Fruit fly (Drosophila melanogaster) whole organism, embryonic: ENCODE data around the gene Polr1C.

ENCODE experiments used
- Atf3 ChIP-seq: fragments of 200-800 bp; sonication (Bioruptor generic); optimal IDR thresholded peaks from 3 replicates; lab custom pipeline; 2016; ENCODE audit warnings: missing biosample characterization, missing genetic modification characterization
- CG1024 ChIP-seq: fragments of 200-800 bp; sonication (Bioruptor generic); IDR thresholded peaks from 2 replicates; pipeline ENCODE4 v1.3.6; 2022; ENCODE audit warnings: missing biosample characterization, missing genetic modification characterization
- CG10654 ChIP-seq: fragments of 200-800 bp; sonication (Bioruptor generic); optimal IDR thresholded peaks from 2 replicates; lab custom pipeline; 2016; ENCODE audit warnings: missing biosample characterization, missing genetic modification characterization
- CG11560 ChIP-seq: fragments of 200-800 bp; sonication (Bioruptor generic); IDR thresholded peaks from 3 replicates; pipeline ENCODE4 v1.3.6; 2022; ENCODE audit warnings: missing biosample characterization, missing genetic modification characterization
- CG12071 ChIP-seq: fragments of 200-800 bp; sonication (Bioruptor generic); optimal IDR thresholded peaks from 3 replicates; lab custom pipeline; 2018; ENCODE audit warnings: missing biosample characterization, mild to moderate bottlenecking, missing genetic modification characterization
- CG12942 ChIP-seq: fragments of 200-800 bp; sonication (Bioruptor generic); optimal IDR thresholded peaks from 3 replicates; lab custom pipeline; 2016; ENCODE audit warnings: missing biosample characterization, missing genetic modification characterization
- CG13624 ChIP-seq: fragments of 200-800 bp; sonication (Bioruptor generic); optimal IDR thresholded peaks from 2 replicates; lab custom pipeline; 2016; ENCODE audit warnings: missing biosample characterization, missing genetic modification characterization
- CG14441 ChIP-seq: fragments of 200-800 bp; sonication (Bioruptor generic); IDR thresholded peaks from 2 replicates; pipeline ENCODE4 v1.3.6; 2022; ENCODE audit warnings: missing biosample characterization, missing genetic modification characterization
- CG15073 ChIP-seq: fragments of 200-800 bp; sonication (Bioruptor generic); optimal IDR thresholded peaks from 2 replicates; lab custom pipeline; 2016; ENCODE audit warnings: missing biosample characterization, missing genetic modification characterization
- CG1529 ChIP-seq: fragments of 200-800 bp; sonication (Bioruptor generic); optimal IDR thresholded peaks from 3 replicates; lab custom pipeline; 2018; ENCODE audit warnings: missing biosample characterization, missing genetic modification characterization
- CG15696 ChIP-seq: fragments of 200-800 bp; sonication (Bioruptor generic); optimal IDR thresholded peaks from 2 replicates; lab custom pipeline; 2019; ENCODE audit warnings: missing biosample characterization, mild to moderate bottlenecking, missing genetic modification characterization, moderate library complexity
- CG1602 ChIP-seq: fragments of 200-800 bp; sonication (Bioruptor generic); optimal IDR thresholded peaks from 3 replicates; lab custom pipeline; 2016; ENCODE audit warnings: missing biosample characterization, missing genetic modification characterization
- CG16779 ChIP-seq: fragments of 200-800 bp; sonication (Bioruptor generic); IDR thresholded peaks from 2 replicates; pipeline ENCODE4 v1.3.6; 2022; ENCODE audit warnings: missing biosample characterization, missing genetic modification characterization
- CG17385 ChIP-seq: fragments of 200-800 bp; sonication (Bioruptor generic); optimal IDR thresholded peaks from 3 replicates; lab custom pipeline; 2018; ENCODE audit warnings: missing biosample characterization, mild to moderate bottlenecking, missing genetic modification characterization
- CG17829 ChIP-seq: fragments of 200-800 bp; optimal IDR thresholded peaks from 2 replicates; lab custom pipeline; 2019; ENCODE audit warnings: missing biosample characterization, mild to moderate bottlenecking, missing genetic modification characterization, moderate library complexity
- CG1792 ChIP-seq: fragments of 200-800 bp; sonication (Bioruptor generic); optimal IDR thresholded peaks from 2 replicates; lab custom pipeline; 2016; ENCODE audit warnings: missing biosample characterization, missing genetic modification characterization
- CG18476 ChIP-seq: fragments of 200-800 bp; sonication (Bioruptor generic); optimal IDR thresholded peaks from 2 replicates; lab custom pipeline; 2016; ENCODE audit warnings: missing biosample characterization, mild to moderate bottlenecking, missing genetic modification characterization
- CG2875 ChIP-seq: fragments of 200-800 bp; sonication (Bioruptor generic); optimal IDR thresholded peaks from 2 replicates; lab custom pipeline; 2017; ENCODE audit warnings: missing biosample characterization, mild to moderate bottlenecking, missing genetic modification characterization, missing genetic modification reagents
- CG2889 ChIP-seq: fragments of 200-800 bp; sonication (Bioruptor generic); IDR thresholded peaks from 3 replicates; pipeline ENCODE4 v1.3.6; 2022; ENCODE audit warnings: missing biosample characterization, missing genetic modification characterization
- CG30431 ChIP-seq: fragments of 200-800 bp; sonication (Bioruptor generic); optimal IDR thresholded peaks from 2 replicates; lab custom pipeline; 2017; ENCODE audit warnings: missing biosample characterization, missing genetic modification characterization
- CG31441 ChIP-seq: fragments of 200-800 bp; sonication (Bioruptor generic); IDR thresholded peaks from 2 replicates; pipeline ENCODE4 v1.3.6; 2022; ENCODE audit warnings: missing biosample characterization, missing genetic modification characterization
- CG6254 ChIP-seq: fragments of 200-800 bp; sonication (Bioruptor generic); optimal IDR thresholded peaks from 3 replicates; lab custom pipeline; 2017; ENCODE audit warnings: mild to moderate bottlenecking, missing biosample characterization, missing genetic modification reagents, missing genetic modification characterization
- CG6791 ChIP-seq: fragments of 200-800 bp; sonication (Bioruptor generic); IDR thresholded peaks from 3 replicates; pipeline ENCODE4 v1.3.6; 2022; ENCODE audit warnings: missing biosample characterization, missing genetic modification characterization; ENCODE audit not compliant: partially characterized antibody
- CG7987 ChIP-seq: fragments of 200-800 bp; sonication (Bioruptor generic); optimal IDR thresholded peaks from 2 replicates; lab custom pipeline; 2018; ENCODE audit warnings: missing biosample characterization, mild to moderate bottlenecking, missing genetic modification characterization, moderate library complexity
- CoRest ChIP-seq: fragments of 200-800 bp; sonication (Bioruptor generic); optimal IDR thresholded peaks from 3 replicates; lab custom pipeline; 2018; ENCODE audit warnings: missing biosample characterization, mild to moderate bottlenecking, missing genetic modification characterization, moderate library complexity
- Ets97D ChIP-seq: fragments of 200-800 bp; sonication (Bioruptor generic); optimal IDR thresholded peaks from 3 replicates; lab custom pipeline; 2016; ENCODE audit warnings: missing biosample characterization, missing genetic modification characterization
- Gug ChIP-seq: fragments of 200-800 bp; sonication (Bioruptor generic); IDR thresholded peaks from 4 replicates; pipeline ENCODE4 v1.3.6; 2022; ENCODE audit warnings: missing biosample characterization, missing genetic modification characterization
- HmgD ChIP-seq: fragments of 200-800 bp; sonication (Bioruptor generic); optimal IDR thresholded peaks from 3 replicates; lab custom pipeline; 2016; ENCODE audit warnings: missing biosample characterization, missing genetic modification characterization
- Kr ChIP-seq: fragments of 200-800 bp; sonication (Bioruptor generic); optimal IDR thresholded peaks from 2 replicates; lab custom pipeline; 2017; ENCODE audit warnings: missing biosample characterization, mild to moderate bottlenecking, missing genetic modification characterization
- NfI ChIP-seq: fragments of 200-800 bp; sonication (Bioruptor generic); optimal IDR thresholded peaks from 3 replicates; lab custom pipeline; 2018; ENCODE audit warnings: missing biosample characterization, mild to moderate bottlenecking, missing genetic modification characterization, moderate library complexity
- Oli ChIP-seq: fragments of 200-800 bp; sonication (Bioruptor generic); optimal IDR thresholded peaks from 2 replicates; lab custom pipeline; 2018; ENCODE audit warnings: missing biosample characterization, mild to moderate bottlenecking, missing genetic modification characterization, moderate library complexity
- Sin3A ChIP-seq: fragments of >200 bp; optimal IDR thresholded peaks from 2 replicates; lab custom pipeline; 2018
- Stat92E ChIP-seq, 3 experiments: fragments of >200 bp in 2 of 3; fragments of 200-800 bp in 1 of 3; sonication (Bioruptor generic) in 1 of 3; optimal IDR thresholded peaks; 2 replicates each; lab custom pipeline; 2017 to 2019; ENCODE audit warnings: missing biosample characterization in 3 of 3, missing genetic modification characterization in 3 of 3, mild to moderate bottlenecking in 1 of 3, moderate library complexity in 1 of 3
- Trl ChIP-seq, 3 experiments: fragments of >200 bp in 2 of 3; fragments of 200-800 bp in 1 of 3; sonication (Bioruptor generic) in 1 of 3; optimal IDR thresholded peaks; 2 replicates in 1 of 3; 3 replicates in 2 of 3; lab custom pipeline; 2016 to 2017; ENCODE audit warnings: missing biosample characterization in 1 of 3, missing genetic modification characterization in 1 of 3
- bab2 ChIP-seq: fragments of 200-800 bp; sonication (Bioruptor generic); optimal IDR thresholded peaks from 2 replicates; lab custom pipeline; 2016; ENCODE audit warnings: missing biosample characterization, missing genetic modification characterization
- eyg ChIP-seq: fragments of 200-800 bp; sonication (Bioruptor generic); optimal IDR thresholded peaks from 3 replicates; lab custom pipeline; 2016; ENCODE audit warnings: missing biosample characterization, missing genetic modification characterization
- gfzf ChIP-seq: fragments of 200-800 bp; sonication (Bioruptor generic); optimal IDR thresholded peaks from 2 replicates; lab custom pipeline; 2016; ENCODE audit warnings: missing biosample characterization, mild to moderate bottlenecking, missing genetic modification characterization, moderate library complexity
- grau ChIP-seq: fragments of 200-800 bp; optimal IDR thresholded peaks from 3 replicates; lab custom pipeline; 2019; ENCODE audit warnings: missing biosample characterization, mild to moderate bottlenecking, missing genetic modification characterization, moderate library complexity
- gt ChIP-seq: fragments of 200-800 bp; sonication (Bioruptor generic); IDR thresholded peaks from 2 replicates; pipeline ENCODE4 v1.3.6; 2022; ENCODE audit warnings: missing biosample characterization, missing genetic modification characterization
- h ChIP-seq: fragments of >200 bp; optimal IDR thresholded peaks from 2 replicates; lab custom pipeline; 2017
- jing ChIP-seq: fragments of 200-800 bp; sonication (Bioruptor generic); optimal IDR thresholded peaks from 2 replicates; lab custom pipeline; 2018; ENCODE audit warnings: missing biosample characterization, mild to moderate bottlenecking, missing genetic modification characterization
- klu ChIP-seq: fragments of 200-800 bp; sonication (Bioruptor generic); IDR thresholded peaks from 2 replicates; pipeline ENCODE4 v1.3.6; 2022; ENCODE audit warnings: missing biosample characterization, missing genetic modification characterization
- nom ChIP-seq: fragments of 200-800 bp; sonication (Bioruptor generic); optimal IDR thresholded peaks from 2 replicates; lab custom pipeline; 2017; ENCODE audit warnings: missing biosample characterization, missing genetic modification characterization, mild to moderate bottlenecking, moderate library complexity, missing genetic modification reagents
- org-1 ChIP-seq: fragments of 200-800 bp; sonication (Bioruptor generic); optimal IDR thresholded peaks from 2 replicates; lab custom pipeline; 2017; ENCODE audit warnings: missing biosample characterization, missing genetic modification characterization
- otp ChIP-seq: fragments of 200-800 bp; sonication (Bioruptor generic); IDR thresholded peaks from 3 replicates; pipeline ENCODE4, ENCODE4 v1.3.6; 2022; ENCODE audit warnings: missing biosample characterization, missing genetic modification characterization
- phol ChIP-seq: fragments of 200-800 bp; sonication (Bioruptor generic); optimal IDR thresholded peaks from 3 replicates; lab custom pipeline; 2018; ENCODE audit warnings: missing biosample characterization, mild to moderate bottlenecking, missing genetic modification characterization, moderate library complexity
- psq ChIP-seq: fragments of 200-800 bp; sonication (Bioruptor generic); optimal IDR thresholded peaks from 2 replicates; lab custom pipeline; 2017; ENCODE audit warnings: missing biosample characterization, missing genetic modification characterization
- sens ChIP-seq: fragments of 200-800 bp; sonication (Bioruptor generic); peaks from one replicate; lab custom pipeline; 2016; ENCODE audit warnings: missing biosample characterization, missing genetic modification characterization
- slbo ChIP-seq: fragments of 200-800 bp; sonication (Bioruptor generic); IDR thresholded peaks from 2 replicates; pipeline ENCODE4 v1.3.6; 2022; ENCODE audit warnings: missing biosample characterization, missing genetic modification characterization
- tgo ChIP-seq: fragments of 200-800 bp; sonication (Bioruptor generic); IDR thresholded peaks from 3 replicates; pipeline ENCODE4 v1.3.6; 2022; ENCODE audit warnings: missing biosample characterization, missing genetic modification characterization
- zen2 ChIP-seq: fragments of 200-800 bp; sonication (Bioruptor generic); IDR thresholded peaks from 3 replicates; pipeline ENCODE4 v1.3.6; 2022; ENCODE audit warnings: missing biosample characterization, missing genetic modification characterization; ENCODE audit not compliant: partially characterized antibody

Gene Polr1C

DNA sequence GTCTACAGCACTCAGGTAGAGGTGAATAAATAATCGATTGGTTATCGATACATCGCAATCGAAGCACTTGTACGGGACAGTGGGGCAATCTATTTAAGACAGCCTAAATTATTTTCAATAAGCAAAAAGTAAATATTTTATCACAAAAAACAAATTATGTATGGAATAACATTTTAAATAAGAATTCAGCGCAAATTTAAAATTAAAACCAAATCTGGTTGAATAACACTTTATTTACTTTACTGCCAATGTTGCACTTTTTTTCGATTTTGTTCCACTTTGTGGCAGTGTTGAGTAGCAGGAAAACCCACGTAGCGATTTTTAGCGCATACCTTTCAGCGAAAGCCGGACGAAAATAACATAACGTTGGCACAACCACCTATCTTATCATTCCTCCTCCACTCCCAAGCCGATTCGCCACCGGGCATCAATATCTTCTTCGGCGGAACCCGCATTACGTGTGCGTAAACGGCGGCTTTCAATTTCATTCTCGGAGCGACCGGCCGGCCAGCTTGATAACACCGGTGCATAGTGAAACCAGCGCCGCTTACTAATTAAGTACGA is 8.3 kb downstream of the Polr1C start, which contains the start of the genes Gmd and CG3792 (continued):
- TF ChIP-seq org-1 (GFP tag; lab: Kevin White, UChicago) (peak; percentile 91), gt (GFP tag; lab: Robert Waterston, UW) (peak; percentile 87), CoRest (tag; lab: Kevin White, UChicago) (peak; percentile 97), HmgD (peak; percentile 87), CG13624 (GFP tag; lab: Kevin White, UChicago) (peak; percentile 94), phol (tag; lab: Kevin White, UChicago) (peak; percentile 96), klu (GFP tag; lab: Robert Waterston, UW) (peak; percentile 95), CG12942 (GFP tag; lab: Kevin White, UChicago) (peak; percentile 95), CG10654 (peak; percentile 92), otp (GFP tag; lab: Robert Waterston, UW) (peak; percentile 89), sens (GFP tag; lab: Kevin White, UChicago) (peak; percentile 100), CG1602 (peak; percentile 95), eyg (GFP tag; lab: Kevin White, UChicago) (peak; percentile 67), gfzf (GFP tag; lab: Kevin White, UChicago) (peak; percentile 25), Gug (GFP tag; lab: Robert Waterston, UW) (peak; percentile 94), CG11560 (tag; lab: Robert Waterston, UW) (peak; percentile 92), NfI (GFP tag; lab: Kevin White, UChicago) (peak; percentile 95), psq (GFP tag; lab: Kevin White, UChicago) (peak; percentile 69), CG1024 (GFP tag; lab: Robert Waterston, UW) (peak; percentile 86), grau (tag; lab: Kevin White, UChicago) (peak; percentile 95), Oli (tag; lab: Kevin White, UChicago) (peak; percentile 94), CG16779 (GFP tag; lab: Robert Waterston, UW) (peak; percentile 89), jing (GFP tag; lab: Kevin White, UChicago) (no peak), CG17385 (GFP tag; lab: Kevin White, UChicago) (peak; percentile 85), Trl (optimal IDR thresholded peaks at IDR 0.05; lab: Kevin White, UChicago) (no peak), Trl (GFP tag; optimal IDR thresholded peaks at IDR 0.05; lab: Kevin White, UChicago) (peak; percentile 94), CG7987 (GFP tag; lab: Kevin White, UChicago) (peak; percentile 83), CG6791 (GFP tag; lab: Robert Waterston, UW) (peak; percentile 76), CG17829 (tag; lab: Kevin White, UChicago) (peak; percentile 95), CG1529 (peak; percentile 86), Sin3A (lab: Kevin White, UChicago) (peak; percentile 82), Ets97D (peak; percentile 87), CG2875 (GFP tag; lab: Kevin White, UChicago) (peak; percentile 88), CG18476 (GFP tag; lab: Kevin White, UChicago) (peak; percentile 93), Kr (GFP tag; lab: Kevin White, UChicago) (no peak), CG30431 (GFP tag; lab: Kevin White, UChicago) (peak; percentile 90), CG15073 (GFP tag; lab: Kevin White, UChicago) (peak; percentile 58), CG1792 (GFP tag; lab: Kevin White, UChicago) (peak; percentile 82), Atf3 (GFP tag; lab: Kevin White, UChicago) (peak; percentile 89), h (lab: Kevin White, UChicago) (no peak), CG6254 (GFP tag; lab: Kevin White, UChicago) (peak; percentile 90), CG12071 (GFP tag; lab: Kevin White, UChicago) (no peak), zen2 (GFP tag; lab: Robert Waterston, UW) (peak; percentile 72; the same call in 2 of the 3 replicates), CG14441 (GFP tag; lab: Robert Waterston, UW) (peak; percentile 96), slbo (peak; percentile 98), CG15696 (tag; lab: Kevin White, UChicago) (peak; percentile 96), bab2 (GFP tag; lab: Kevin White, UChicago) (peak; percentile 91), nom (GFP tag; lab: Kevin White, UChicago) (peak; percentile 91), CG2889 (GFP tag; lab: Robert Waterston, UW) (peak; percentile 92), Stat92E (GFP tag; optimal IDR thresholded peaks at IDR 0.05; lab: Kevin White, UChicago) (peak in 1 of 3 experiments; percentile 82), tgo (peak; percentile 97), CG31441 (GFP tag; lab: Robert Waterston, UW) (peak; percentile 97)
